Worm (Caenorhabditis elegans) whole organism, L4/young adult: Measurements from ENCODE around the gene ZK1307.7.

Source experiments
- W03F9.2 ChIP-seq: fragments of 150-350 bp; optimal IDR thresholded peaks from 2 replicates; lab custom pipeline; 2014; ENCODE audit warnings: missing biosample characterization, missing genetic modification characterization
- dao-5 ChIP-seq: sonication (generic microtip); optimal IDR thresholded peaks from 2 replicates; lab custom pipeline; 2016; ENCODE audit warnings: missing genotype, missing genetic modification characterization, moderate library complexity, missing compliant biosample characterization
- him-1 ChIP-seq: sonication (generic microtip); optimal IDR thresholded peaks from 2 replicates; lab custom pipeline; 2016; ENCODE audit warnings: missing genotype, missing genetic modification reagents, missing genetic modification characterization, missing compliant biosample characterization

ZK1307.7 gene

DNA sequence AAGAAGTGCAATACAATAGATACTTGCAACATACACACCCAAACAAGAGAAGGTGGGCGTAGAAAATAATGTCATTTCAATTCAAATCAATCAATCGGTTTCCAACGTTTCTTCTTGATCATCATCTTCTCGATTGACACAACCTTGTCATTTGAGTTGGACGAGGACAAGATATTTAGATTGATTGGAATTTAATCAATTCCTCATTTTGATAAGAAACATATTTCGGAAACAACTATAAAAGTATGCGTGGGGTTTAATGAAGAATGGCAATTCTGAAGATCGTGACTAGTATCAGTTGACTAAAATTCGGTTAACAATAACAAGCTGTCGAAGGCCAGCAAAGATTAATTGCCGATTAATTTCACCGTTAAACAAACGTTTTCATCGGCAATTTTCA lies 15.8 kb upstream of the ZK1307.7 start:
- TF ChIP-seq dao-5 (tag; lab: Kevin White, UChicago) (no peak), him-1 (tag; lab: Kevin White, UChicago) (no peak), W03F9.2 (tag; lab: Kevin White, UChicago) (no peak)

DNA sequence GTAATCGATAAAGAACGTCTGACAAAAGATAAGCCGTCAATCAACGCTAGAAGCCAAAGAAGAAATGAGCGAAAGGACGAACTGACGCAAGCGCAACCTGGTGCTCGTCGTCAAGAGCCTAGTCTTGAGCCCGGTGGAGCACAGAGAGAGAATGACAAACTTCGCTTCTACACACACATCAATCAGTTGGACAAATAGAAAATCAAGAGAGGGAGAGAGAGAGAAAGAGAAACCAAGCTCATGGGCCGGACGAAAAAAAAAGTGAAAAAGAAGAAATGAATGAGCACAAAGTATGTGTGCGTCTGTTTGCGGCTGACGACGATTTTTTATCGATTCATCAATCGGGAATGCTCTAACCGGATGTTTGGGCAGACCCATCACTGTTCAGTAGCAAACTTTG lies 15.3 kb upstream of the ZK1307.7 start:
- TF ChIP-seq dao-5 (tag; lab: Kevin White, UChicago) (no peak), W03F9.2 (tag; lab: Kevin White, UChicago) (no peak), him-1 (tag; lab: Kevin White, UChicago) (no peak)

DNA sequence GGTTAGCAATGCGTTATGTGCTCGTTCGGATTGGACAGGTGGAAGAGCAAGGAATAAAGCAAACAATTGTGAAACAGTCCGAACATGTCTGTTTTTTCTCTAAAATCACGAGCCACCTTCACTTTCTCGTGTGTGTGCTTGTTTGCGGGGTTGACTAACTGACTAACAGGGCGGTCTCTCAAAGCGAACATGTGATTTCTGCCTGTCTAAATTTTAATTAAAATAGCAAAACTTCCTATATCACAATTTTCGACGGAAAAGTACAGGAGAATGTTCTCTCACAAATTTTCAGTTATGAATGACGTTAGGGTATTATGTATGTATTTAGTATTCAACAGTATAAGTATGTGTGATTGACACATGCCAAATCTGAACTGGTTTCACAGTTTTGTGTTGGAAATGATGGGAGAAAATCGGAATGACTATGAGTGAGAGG lies 14.5 kb upstream of the ZK1307.7 start:
- peak; percentile 14 for TF ChIP-seq W03F9.2 (tag; lab: Kevin White, UChicago)
- no peak for TF ChIP-seq him-1 (tag; lab: Kevin White, UChicago)

DNA sequence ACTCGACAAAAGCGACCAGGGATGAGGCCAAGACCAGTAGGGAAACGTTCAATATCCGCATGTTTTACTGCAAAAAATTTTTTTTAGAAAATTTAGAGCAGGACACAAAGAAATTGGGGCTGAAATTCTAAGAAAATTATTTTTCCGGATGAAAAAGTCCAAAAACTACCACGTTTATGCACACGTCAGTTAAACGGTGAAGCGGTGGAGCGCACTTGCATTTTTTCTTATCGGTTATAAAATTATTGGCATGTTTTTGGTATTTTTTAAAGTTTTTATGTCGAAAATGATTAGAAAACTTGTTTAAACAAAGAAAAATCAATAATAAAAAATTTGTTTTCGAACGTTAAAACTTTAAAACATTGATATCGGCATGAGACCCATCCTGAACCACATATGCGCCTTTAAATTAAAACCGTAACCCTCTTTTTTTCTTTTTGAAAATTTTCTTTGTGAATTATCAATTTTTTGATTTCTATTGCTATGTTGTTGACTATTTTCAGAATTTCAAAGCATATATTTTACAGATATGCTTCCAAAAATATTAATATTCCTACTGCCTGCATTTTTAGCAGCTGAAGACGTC lies 12.2 kb upstream of the ZK1307.7 start, which contains the start of the genes dnj-20 and ZK1307.8:
dnj-20 (minus strand) TSS at position 67 of the 586 bp plus-strand sequence.
ZK1307.8 (plus strand) TSS at position 504 of the 586 bp plus-strand sequence.
- TF ChIP-seq W03F9.2 (tag; lab: Kevin White, UChicago) (peak; percentile 35), dao-5 (tag; lab: Kevin White, UChicago) (no peak)

DNA sequence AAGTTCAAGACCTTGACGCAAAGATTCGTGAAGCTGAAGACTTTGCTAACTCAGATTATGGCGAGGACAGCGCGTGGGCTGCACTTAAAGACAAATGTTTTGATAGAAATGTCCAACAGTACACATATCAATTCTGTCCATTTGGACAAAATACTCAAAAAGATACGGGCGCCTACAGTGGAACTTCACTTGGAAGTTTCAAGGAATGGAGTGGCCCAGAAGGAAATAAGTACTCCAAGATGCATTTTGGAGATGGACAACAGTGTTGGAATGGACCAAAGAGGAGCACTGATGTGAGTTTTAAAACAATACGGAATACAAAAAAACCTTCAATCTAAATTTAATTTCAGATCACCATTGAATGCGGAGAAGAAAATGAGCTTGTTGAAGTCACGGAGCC lies 10.5 kb upstream of the ZK1307.7 start:
- TF ChIP-seq W03F9.2 (tag; lab: Kevin White, UChicago) (no peak), dao-5 (tag; lab: Kevin White, UChicago) (no peak), him-1 (tag; lab: Kevin White, UChicago) (no peak)

DNA sequence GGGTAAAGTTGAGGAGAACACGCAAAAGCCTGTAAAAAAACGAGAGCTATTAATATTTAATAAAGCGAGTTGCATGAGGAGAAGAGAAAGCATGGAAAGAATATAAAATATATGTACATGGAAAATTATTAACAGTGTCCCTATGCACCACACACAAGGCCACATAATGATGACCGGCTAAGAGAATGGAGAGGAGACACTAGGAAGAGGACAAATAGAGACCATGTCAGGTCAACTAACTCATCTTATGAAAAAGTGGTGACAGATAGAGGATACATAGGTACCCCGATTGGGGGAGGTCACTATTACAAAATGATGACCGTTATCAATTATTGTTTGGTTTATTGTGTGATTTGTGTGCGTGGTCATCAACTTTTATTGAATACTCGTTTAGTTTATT lies 8.0 kb downstream of the ZK1307.7 start, which contains the start of gene fzr-1:
fzr-1 (minus strand) TSS at position 29 of the 400 bp plus-strand sequence.
- TF ChIP-seq him-1 (tag; lab: Kevin White, UChicago) = no peak
- no peak for TF ChIP-seq W03F9.2 (tag; lab: Kevin White, UChicago)
- TF ChIP-seq dao-5 (tag; lab: Kevin White, UChicago) = no peak

DNA sequence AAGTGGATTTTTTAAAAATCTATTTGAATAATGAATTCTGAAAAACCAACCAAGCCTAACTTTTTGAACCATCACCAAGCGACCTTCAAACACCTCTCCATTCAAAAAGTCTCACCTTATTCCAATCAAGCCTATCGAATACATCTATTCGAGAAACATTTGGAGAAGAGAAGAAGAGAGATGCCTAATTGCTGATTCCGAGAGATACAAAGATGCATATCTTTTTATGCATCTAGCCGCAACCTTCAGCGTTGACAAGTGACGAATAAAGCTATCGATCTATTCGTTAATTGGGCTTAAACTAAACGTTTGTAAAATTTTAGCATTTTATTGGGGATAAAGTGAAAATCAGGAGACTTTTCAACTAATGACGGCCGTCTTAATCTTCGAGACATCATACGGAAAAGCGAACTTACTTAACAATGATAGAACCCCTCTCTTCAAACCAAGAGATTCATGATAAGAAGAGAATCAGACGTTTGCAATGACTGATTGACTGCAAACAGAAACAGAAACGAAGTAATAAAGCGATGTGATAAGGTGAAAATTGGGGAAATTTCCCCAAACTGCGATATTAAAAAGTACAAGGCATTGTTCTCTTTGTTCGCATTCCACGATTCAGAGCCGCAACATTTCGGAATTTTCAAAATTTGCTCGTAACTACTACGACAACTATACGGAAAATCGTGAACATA lies 8.7 kb downstream of the ZK1307.7 start:
- TF ChIP-seq dao-5 (tag; lab: Kevin White, UChicago) (no peak), W03F9.2 (tag; lab: Kevin White, UChicago) (peak; percentile 15), him-1 (tag; lab: Kevin White, UChicago) (no peak)

DNA sequence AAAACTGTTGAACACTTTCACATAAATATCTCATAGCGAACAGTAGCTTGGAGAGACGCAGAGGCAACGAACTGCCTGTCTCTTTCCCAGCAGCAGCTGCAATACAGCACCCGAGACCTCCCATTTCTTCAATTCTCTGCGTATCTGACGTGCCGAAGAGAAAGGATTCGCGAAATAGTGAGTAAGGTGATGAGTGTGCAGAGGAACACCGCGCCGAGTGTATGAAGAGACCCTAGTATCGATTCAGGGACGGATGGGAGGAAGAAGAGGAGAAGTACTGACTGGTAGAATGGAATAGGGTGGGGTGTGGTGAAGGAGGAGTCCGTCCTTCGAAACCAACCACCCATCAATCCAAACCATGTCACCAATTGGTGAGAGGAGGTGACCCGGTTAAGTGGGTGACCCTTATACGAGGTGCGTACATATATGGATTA lies 9.7 kb downstream of the ZK1307.7 start:
- TF ChIP-seq dao-5 (tag; lab: Kevin White, UChicago) (no peak), him-1 (tag; lab: Kevin White, UChicago) (no peak), W03F9.2 (tag; lab: Kevin White, UChicago) (no peak)

DNA sequence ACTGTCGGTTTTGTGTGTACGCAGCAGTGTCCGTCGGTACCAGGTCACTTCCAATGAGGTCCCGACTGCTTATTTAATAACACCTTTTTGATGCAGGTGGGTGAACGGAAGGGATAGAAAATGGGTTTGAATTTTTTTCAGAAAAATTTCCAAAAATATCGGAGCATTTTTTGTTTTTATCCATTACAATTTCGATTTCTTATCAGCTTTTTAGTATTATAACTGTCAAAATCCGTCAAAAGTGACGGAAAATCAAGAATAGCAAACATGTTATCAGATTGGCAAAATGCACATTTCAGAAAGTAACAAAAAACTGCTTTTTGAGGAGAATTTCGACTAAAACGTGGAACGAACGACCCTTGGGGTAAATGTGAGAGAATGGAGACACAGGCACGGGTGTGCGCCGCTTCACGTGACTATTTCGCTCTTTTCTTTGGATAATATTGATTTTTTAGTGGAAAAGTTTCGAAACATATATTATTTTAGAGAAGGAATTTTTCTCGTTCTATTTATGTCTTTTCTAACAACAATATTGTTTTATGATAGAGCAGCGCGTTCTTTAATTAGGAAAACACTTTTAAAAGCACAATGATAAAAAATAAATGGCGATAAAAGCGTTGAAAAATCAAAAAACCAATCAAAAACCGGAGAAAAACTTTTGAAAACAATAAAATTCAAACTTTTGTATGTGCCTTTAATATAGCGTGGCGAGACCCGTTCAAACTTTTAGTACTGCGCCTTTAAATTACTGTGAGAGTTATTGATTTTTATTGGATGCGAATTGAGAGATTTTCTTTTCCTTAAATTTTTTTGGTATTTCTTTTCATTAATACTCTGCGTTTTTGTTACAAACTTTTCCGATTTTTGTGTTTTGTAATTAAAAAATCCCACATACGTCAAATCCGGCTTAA lies 10.8 kb downstream of the ZK1307.7 start, which contains the start of gene sqv-8:
sqv-8 (plus strand) TSS at position 51 of the 911 bp plus-strand sequence.
- no peak for TF ChIP-seq W03F9.2 (tag; lab: Kevin White, UChicago)
- no peak for TF ChIP-seq him-1 (tag; lab: Kevin White, UChicago)
- TF ChIP-seq dao-5 (tag; lab: Kevin White, UChicago) = no peak

DNA sequence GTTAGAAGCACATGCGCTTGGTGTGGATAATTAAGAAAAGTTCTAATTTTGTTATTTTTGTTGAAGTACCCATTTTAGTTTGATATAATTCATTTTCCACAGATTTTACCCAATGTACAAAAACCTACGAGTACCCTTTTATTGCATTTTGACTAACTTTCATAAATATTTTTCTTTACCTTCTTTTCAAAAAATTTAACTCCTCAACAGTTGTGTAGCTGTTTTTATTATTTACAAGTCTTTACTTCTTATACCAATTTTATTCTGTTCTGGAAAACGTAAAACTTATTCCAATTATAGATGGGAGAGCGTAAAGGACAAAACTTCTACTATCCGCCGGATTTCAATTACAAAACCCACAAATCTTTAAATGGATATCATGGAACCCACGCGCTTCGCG lies 12.8 kb downstream of the ZK1307.7 start, which contains the start of gene ZK1307.9:
ZK1307.9 (plus strand) TSS at position 301 of the 400 bp plus-strand sequence.
- no peak for TF ChIP-seq him-1 (tag; lab: Kevin White, UChicago)
- no peak for TF ChIP-seq W03F9.2 (tag; lab: Kevin White, UChicago)
- TF ChIP-seq dao-5 (tag; lab: Kevin White, UChicago) = no peak

DNA sequence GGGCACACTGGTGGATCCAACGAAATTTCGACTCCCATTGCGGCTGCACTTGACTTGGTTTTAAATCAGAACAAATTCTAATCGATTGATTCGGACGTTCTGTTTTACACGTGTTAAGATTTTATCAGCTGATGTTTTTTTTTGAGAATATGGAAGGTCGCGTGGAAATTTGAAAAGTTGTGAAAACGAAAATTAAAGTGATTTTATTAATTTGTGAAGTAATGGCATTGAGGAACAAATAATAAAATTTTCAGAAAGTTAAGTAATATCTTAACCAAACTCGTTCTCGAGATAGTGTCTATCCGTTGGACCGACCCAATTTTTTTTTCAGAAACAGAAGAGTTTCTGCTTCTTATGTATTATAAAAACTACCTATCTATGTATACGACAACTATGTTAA lies 15.3 kb downstream of the ZK1307.7 start, which contains the start of gene ZK1307.4:
ZK1307.4 (minus strand) TSS at position 101 of the 400 bp plus-strand sequence.
- TF ChIP-seq him-1 (tag; lab: Kevin White, UChicago) (no peak), dao-5 (tag; lab: Kevin White, UChicago) (no peak), W03F9.2 (tag; lab: Kevin White, UChicago) (no peak)

DNA sequence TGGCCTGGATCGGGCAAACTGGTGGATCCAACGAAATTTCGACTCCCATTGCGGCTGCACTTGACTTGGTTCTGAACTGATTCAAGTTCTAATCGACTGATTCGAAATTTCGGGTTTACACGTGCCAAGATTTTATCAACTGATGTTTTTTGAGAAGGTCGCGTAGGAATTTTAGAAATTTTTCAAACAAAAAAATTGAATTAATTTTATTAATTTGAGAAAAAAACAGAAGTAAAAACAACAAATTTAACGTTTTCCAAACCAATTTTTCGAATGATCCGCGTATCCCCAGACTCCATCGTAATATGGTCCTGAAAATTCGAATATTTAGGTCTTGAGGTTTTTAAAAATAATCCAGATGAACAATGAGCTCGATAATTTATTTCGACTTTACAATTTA lies 16.5 kb downstream of the ZK1307.7 start, which contains the start of gene ZK1307.3:
ZK1307.3 (minus strand) TSS at position 101 of the 400 bp plus-strand sequence.
- no peak for TF ChIP-seq him-1 (tag; lab: Kevin White, UChicago)
